Fruit fly (Drosophila melanogaster) S2 (cell line): Measurements from ENCODE around the gene Zmynd8.

Experiments used
- CG8478 ChIP-seq: fragments of >200 bp; optimal IDR thresholded peaks from 2 replicates; lab custom pipeline; 2018
- CTCF ChIP-seq, 2 experiments: fragments of >200 bp; optimal IDR thresholded peaks; 2 replicates each; lab custom pipeline; 2018

The Zmynd8 gene

DNA sequence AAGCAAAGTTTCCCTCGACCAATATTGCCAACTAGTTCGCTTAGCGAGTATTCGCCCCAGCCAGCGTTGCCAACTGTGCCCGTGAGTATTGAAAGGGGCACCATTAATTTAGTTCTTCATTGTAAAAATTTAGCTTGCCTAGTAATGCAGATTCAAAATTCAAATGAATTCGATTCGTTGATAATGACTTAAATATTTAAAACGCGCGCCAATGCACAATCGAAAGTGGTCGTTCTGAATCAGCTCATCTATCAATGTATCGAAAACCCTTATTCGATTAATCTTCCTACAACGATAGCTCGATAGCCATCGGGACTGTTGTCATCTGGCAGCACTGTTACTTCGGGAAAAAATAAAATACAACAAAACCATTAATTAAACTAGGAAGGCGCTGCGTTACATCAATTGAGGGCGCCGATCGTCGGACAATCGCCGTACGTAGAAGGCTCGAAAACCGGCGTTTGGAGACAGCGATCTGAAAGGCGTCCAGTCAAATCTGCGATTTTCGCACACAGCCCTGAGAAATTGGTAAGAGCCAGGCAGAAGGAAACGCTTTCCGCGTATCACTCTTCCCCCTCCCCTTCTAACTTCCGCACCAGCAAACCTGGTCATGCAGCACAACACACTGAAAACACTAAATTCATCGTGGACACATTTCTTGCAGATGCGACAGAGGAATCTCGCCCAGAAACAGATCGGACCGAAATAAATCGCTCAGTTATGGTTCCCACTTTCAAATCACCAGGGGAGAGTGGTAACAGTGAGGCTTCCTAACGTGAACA lies at the start of gene Zmynd8:
Gene Zmynd8, plus strand, starts transcription at position 313 of the 782 bp plus-strand sequence.
- peak; percentile 36 for TF ChIP-seq CTCF (optimal IDR thresholded peaks at IDR 0.05; lab: Kevin White, UChicago)
- no peak for TF ChIP-seq CG8478 (lab: Kevin White, UChicago)

DNA sequence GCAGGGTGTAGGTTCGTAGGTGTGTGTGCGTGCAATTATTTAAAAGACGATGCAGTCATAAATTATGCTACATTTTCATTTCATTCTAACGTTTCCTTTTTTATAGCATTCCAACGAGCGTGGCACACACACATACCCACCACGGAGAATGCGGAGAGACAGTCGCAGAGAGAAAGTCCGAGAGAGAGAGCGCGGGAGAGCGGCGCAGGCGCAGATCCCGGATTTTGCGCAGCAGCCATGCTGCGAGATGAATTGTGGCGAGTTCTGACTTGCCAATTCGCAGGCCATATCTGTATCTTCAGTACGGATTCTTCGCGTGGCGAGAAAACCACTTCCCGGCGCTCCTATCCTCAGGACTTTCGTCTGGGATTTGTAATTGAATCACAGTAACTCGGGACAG lies 47.5 kb upstream of the Zmynd8 start, which contains the start of gene kek6:
Gene kek6, plus strand, starts transcription at position 323 of the 400 bp plus-strand sequence.
- TF ChIP-seq CG8478 (lab: Kevin White, UChicago) (no peak), CTCF (optimal IDR thresholded peaks at IDR 0.05; lab: Kevin White, UChicago) (no peak)

- no peak for TF ChIP-seq CG8478 (lab: Kevin White, UChicago)
- no peak for TF ChIP-seq CTCF (optimal IDR thresholded peaks at IDR 0.05; lab: Kevin White, UChicago)
Observed at dm6 chr3R:31622648-31623047, 46.6 kb upstream of the Zmynd8 start.

dm6 chr3R:31626237-31626636 lies 43.0 kb upstream of the Zmynd8 start:
- TF ChIP-seq CTCF (optimal IDR thresholded peaks at IDR 0.05; lab: Kevin White, UChicago) = no peak
- TF ChIP-seq CG8478 (lab: Kevin White, UChicago) = no peak

dm6 chr3R:31627186-31627585 lies 42.1 kb upstream of the Zmynd8 start:
- TF ChIP-seq CG8478 (lab: Kevin White, UChicago) = no peak
- TF ChIP-seq CTCF (optimal IDR thresholded peaks at IDR 0.05; lab: Kevin White, UChicago) = no peak

- TF ChIP-seq CG8478 (lab: Kevin White, UChicago) (no peak), CTCF (optimal IDR thresholded peaks at IDR 0.05; lab: Kevin White, UChicago) (no peak)
Observed at dm6 chr3R:31630376-31630775, 38.9 kb upstream of the Zmynd8 start.

dm6 chr3R:31632316-31632715 lies 36.9 kb upstream of the Zmynd8 start:
- TF ChIP-seq CTCF (optimal IDR thresholded peaks at IDR 0.05; lab: Kevin White, UChicago) (no peak), CG8478 (lab: Kevin White, UChicago) (no peak)

- TF ChIP-seq CTCF (optimal IDR thresholded peaks at IDR 0.05; lab: Kevin White, UChicago) (no peak), CG8478 (lab: Kevin White, UChicago) (no peak)
Observed at dm6 chr3R:31636501-31636900, 32.8 kb upstream of the Zmynd8 start.

DNA sequence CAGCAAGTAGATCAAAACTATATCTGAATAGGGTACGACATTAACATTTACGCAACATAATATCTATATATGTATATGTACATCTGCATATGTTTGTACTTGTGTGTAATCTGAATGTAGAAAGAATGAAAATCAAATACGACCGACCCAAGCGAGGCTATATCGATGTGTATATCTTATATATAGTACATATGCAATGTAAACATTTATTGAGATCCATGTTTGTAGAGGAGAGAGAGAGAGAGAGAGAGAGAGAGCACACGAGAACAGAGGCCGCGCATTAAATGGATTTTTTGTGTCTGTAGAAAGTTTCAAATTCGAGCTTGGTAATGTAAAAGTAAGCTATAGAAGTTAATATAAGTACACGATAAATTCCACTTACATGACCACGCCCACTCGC lies 6.5 kb upstream of the Zmynd8 start:
- TF ChIP-seq CTCF (optimal IDR thresholded peaks at IDR 0.05; lab: Kevin White, UChicago) (no peak), CG8478 (lab: Kevin White, UChicago) (no peak)

DNA sequence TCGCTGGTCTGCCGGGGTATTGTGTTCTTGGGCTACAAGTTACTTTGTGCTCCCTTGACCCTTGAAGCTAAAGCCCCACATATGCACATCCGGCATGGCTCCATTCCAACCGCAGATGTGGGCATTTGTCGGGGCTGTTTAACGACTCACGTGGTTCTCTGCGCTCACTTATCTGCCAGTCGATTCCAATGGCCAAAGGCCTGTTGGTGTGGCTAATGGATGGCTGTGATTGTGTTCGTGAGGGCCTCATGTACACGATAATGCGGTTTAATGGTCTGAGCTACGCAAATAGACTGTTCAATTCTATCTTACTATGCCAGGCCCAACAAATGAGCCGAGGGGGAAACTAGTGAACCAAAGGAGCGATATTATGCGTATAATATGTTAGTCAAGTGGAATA lies 3.4 kb downstream of the Zmynd8 start:
- TF ChIP-seq CTCF (optimal IDR thresholded peaks at IDR 0.05; lab: Kevin White, UChicago) (no peak), CG8478 (lab: Kevin White, UChicago) (no peak)

dm6 chr3R:31679830-31680294 lies 10.6 kb downstream of the Zmynd8 start, which contains the start of gene CG11550:
CG11550 (minus strand) TSS chr3R:31679880.
- no peak for TF ChIP-seq CG8478 (lab: Kevin White, UChicago)
- TF ChIP-seq CTCF (optimal IDR thresholded peaks at IDR 0.05; lab: Kevin White, UChicago) = no peak

dm6 chr3R:31680773-31681172 lies 11.5 kb downstream of the Zmynd8 start:
- TF ChIP-seq CG8478 (lab: Kevin White, UChicago) (no peak), CTCF (optimal IDR thresholded peaks at IDR 0.05; lab: Kevin White, UChicago) (no peak)

DNA sequence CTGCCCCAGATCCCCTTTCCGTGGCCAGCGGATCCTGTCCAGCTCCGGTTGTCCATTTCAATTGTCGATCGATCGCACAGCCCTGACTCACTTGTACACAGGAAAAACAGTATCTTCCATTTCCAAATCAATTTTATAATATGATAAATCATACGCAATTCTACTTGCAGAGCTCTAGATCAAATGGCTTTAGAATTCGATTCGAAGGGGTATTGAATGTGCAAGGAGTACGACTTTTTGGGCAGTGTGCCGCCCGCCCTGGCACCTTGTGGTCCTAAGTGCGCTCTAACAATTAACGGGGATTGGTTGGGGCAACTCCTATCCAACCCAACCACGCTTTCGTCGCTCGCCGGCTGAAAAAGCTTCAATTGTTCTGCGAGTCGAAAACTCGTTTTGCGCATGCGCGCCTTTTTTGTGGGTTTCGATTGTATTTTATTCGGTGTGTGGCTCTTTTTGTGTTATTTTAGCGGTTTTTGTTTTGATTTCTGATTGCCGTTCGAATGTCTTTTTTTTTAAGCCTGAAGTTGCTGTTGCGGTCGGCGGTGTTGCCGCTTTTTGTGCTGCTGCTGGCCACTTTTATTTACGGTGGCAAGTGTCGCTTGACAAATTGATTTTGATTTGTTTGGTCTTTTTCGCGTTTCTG lies 13.0 kb downstream of the Zmynd8 start:
- no peak for TF ChIP-seq CG8478 (lab: Kevin White, UChicago)
- TF ChIP-seq CTCF (optimal IDR thresholded peaks at IDR 0.05; lab: Kevin White, UChicago) = no peak

- TF ChIP-seq CTCF (optimal IDR thresholded peaks at IDR 0.05; lab: Kevin White, UChicago) (no peak), CG8478 (lab: Kevin White, UChicago) (no peak)
Observed at dm6 chr3R:31683048-31683857, 14.0 kb downstream of the Zmynd8 start.
